Fruit fly (Drosophila melanogaster): ENCODE data around the gene CG18858.
"Not testable (repeated sequence)": the region's sequence is repeated elsewhere in the genome, so short reads cannot be mapped to it uniquely, and the experiment has no call there.

CG18858 gene

dm6 chr2L:20458975-20459374, at the start of gene CG18858, which contains the start of gene Cdc23:
TSS of gene CG18858 (minus strand) at chr2L:20459075.
TSS of gene Cdc23 (plus strand) at chr2L:20459342.
- not testable (repeated sequence) for TF ChIP-seq CG9139 (GFP tag; optimal IDR thresholded peaks at IDR 0.05); eg (GFP tag; IDR thresholded peaks at IDR 0.05); CG16779 (tag; optimal IDR thresholded peaks at IDR 0.05)

dm6 chr2L:20494423-20495052, 35.7 kb upstream of the CG18858 start, which contains the start of gene CG34007:
TSS of gene CG34007 (plus strand) at chr2L:20495030.
- TF ChIP-seq Sox14 (GFP tag; optimal IDR thresholded peaks at IDR 0.05) (peak; percentile 18), CG10631 (GFP tag; optimal IDR thresholded peaks at IDR 0.05) (peak; percentile 50), dsx (GFP tag; optimal IDR thresholded peaks at IDR 0.05; ENCODE audit: poor library complexity, severe bottlenecking) (no peak), CG34406 (GFP tag; optimal IDR thresholded peaks at IDR 0.05) (peak; percentile 51), pdm3 (GFP tag; optimal IDR thresholded peaks at IDR 0.05) (no peak), Ets96B (tag; optimal IDR thresholded peaks at IDR 0.05) (peak; percentile 8), eg (GFP tag; IDR thresholded peaks at IDR 0.05) (peak; percentile 64), CG6276 (GFP tag; optimal IDR thresholded peaks at IDR 0.05) (peak; percentile 60), CG8632 (GFP tag; optimal IDR thresholded peaks at IDR 0.05) (peak; percentile 37), OdsH (GFP tag; optimal IDR thresholded peaks at IDR 0.05) (peak; percentile 54), Hr4 (GFP tag; optimal IDR thresholded peaks at IDR 0.05) (peak; percentile 18), CG3919 (GFP tag; optimal IDR thresholded peaks at IDR 0.05) (peak; percentile 5), CG32006 (GFP tag; optimal IDR thresholded peaks at IDR 0.05) (peak; percentile 84), net (GFP tag; optimal IDR thresholded peaks at IDR 0.05) (peak; percentile 10), CG4318 (GFP tag; optimal IDR thresholded peaks at IDR 0.05) (peak; percentile 56), fkh (GFP tag; optimal IDR thresholded peaks at IDR 0.05) (peak; percentile 85), Eip75B (GFP tag; optimal IDR thresholded peaks at IDR 0.05) (no peak), acj6 (GFP tag; optimal IDR thresholded peaks at IDR 0.05) (peak; percentile 35), CG3032 (tag; optimal IDR thresholded peaks at IDR 0.05) (no peak), lz (GFP tag; optimal IDR thresholded peaks at IDR 0.05) (peak; percentile 14), svp (GFP tag) (peak; percentile 54), CG11902 (GFP tag; optimal IDR thresholded peaks at IDR 0.05) (peak; percentile 21), CG6808 (GFP tag; optimal IDR thresholded peaks at IDR 0.05) (no peak), CG15336 (GFP tag; IDR thresholded peaks at IDR 0.05) (peak; percentile 73), Blimp-1 (GFP tag; optimal IDR thresholded peaks at IDR 0.05) (peak; percentile 29), CG8119 (GFP tag; IDR thresholded peaks at IDR 0.05) (peak; percentile 88), achi (GFP tag; optimal IDR thresholded peaks at IDR 0.05) (peak; percentile 55), salr (GFP tag; optimal IDR thresholded peaks at IDR 0.05) (peak in 1 of 2 experiments; percentile 24), Gug (GFP tag; IDR thresholded peaks at IDR 0.05) (no peak), Ets21C (GFP tag; optimal IDR thresholded peaks at IDR 0.05) (no peak), Sox102F (GFP tag; optimal IDR thresholded peaks at IDR 0.05) (peak; percentile 3), Eip78C (GFP tag) (peak; percentile 63), CG6854 (GFP tag; optimal IDR thresholded peaks at IDR 0.05) (peak; percentile 14), Smox (GFP tag; optimal IDR thresholded peaks at IDR 0.05) (no peak), CG6792 (GFP tag; optimal IDR thresholded peaks at IDR 0.05) (peak; percentile 35), CG6163 (GFP tag; IDR thresholded peaks at IDR 0.05) (0 out of 3 replicates have a peak, but pooled peaks have one; percentile 9)

dm6 chr2L:20488128-20488527, 29.3 kb upstream of the CG18858 start:
- TF ChIP-seq spab (GFP tag; optimal IDR thresholded peaks at IDR 0.05) = no peak
- TF ChIP-seq Eip78C (GFP tag) = peak; percentile 21

All from whole organism, prepupa.